Fruit fly (Drosophila melanogaster) whole organism, embryonic: Measurements from ENCODE around the gene chif.
A peak's percentile ranks its signal among the peaks of the same experiment; 100 is the strongest.

Source experiments
- Abd-B ChIP-seq: fragments of 200-800 bp; sonication (Bioruptor generic); optimal IDR thresholded peaks from 2 replicates; lab custom pipeline; 2018; ENCODE audit warnings: missing biosample characterization, mild to moderate bottlenecking, missing genetic modification characterization, moderate library complexity
- BEAF-32 ChIP-seq: fragments of 200-800 bp; sonication (Bioruptor generic); optimal IDR thresholded peaks from 3 replicates; lab custom pipeline; 2017; ENCODE audit warnings: missing biosample characterization, missing genetic modification characterization, mild to moderate bottlenecking, moderate library complexity, missing genetic modification reagents
- BtbVII ChIP-seq: fragments of 200-800 bp; sonication (Bioruptor generic); optimal IDR thresholded peaks from 3 replicates; lab custom pipeline; 2017; ENCODE audit warnings: missing biosample characterization, mild to moderate bottlenecking, missing genetic modification characterization
- Bteb2 ChIP-seq: fragments of 200-800 bp; sonication (Bioruptor generic); optimal IDR thresholded peaks from 2 replicates; lab custom pipeline; 2016; ENCODE audit warnings: missing biosample characterization, missing genetic modification characterization
- CG1024 ChIP-seq: fragments of 200-800 bp; sonication (Bioruptor generic); IDR thresholded peaks from 2 replicates; pipeline ENCODE4 v1.3.6; 2022; ENCODE audit warnings: missing biosample characterization, missing genetic modification characterization
- CG10267 ChIP-seq: fragments of 200-800 bp; sonication (Bioruptor generic); optimal IDR thresholded peaks from 2 replicates; lab custom pipeline; 2018; ENCODE audit warnings: missing biosample characterization, mild to moderate bottlenecking, missing genetic modification characterization, moderate library complexity
- CG10274 ChIP-seq: fragments of 200-800 bp; sonication (Bioruptor generic); optimal IDR thresholded peaks from 3 replicates; lab custom pipeline; 2017; ENCODE audit warnings: missing biosample characterization, mild to moderate bottlenecking, missing genetic modification characterization
- CG12071 ChIP-seq: fragments of 200-800 bp; sonication (Bioruptor generic); optimal IDR thresholded peaks from 3 replicates; lab custom pipeline; 2018; ENCODE audit warnings: missing biosample characterization, mild to moderate bottlenecking, missing genetic modification characterization
- CG13287 ChIP-seq: fragments of 200-800 bp; sonication (Bioruptor generic); IDR thresholded peaks from 2 replicates; pipeline ENCODE4 v1.3.6; 2022; ENCODE audit warnings: missing biosample characterization, missing genetic modification characterization; ENCODE audit not compliant: partially characterized antibody
- CG14441 ChIP-seq: fragments of 200-800 bp; sonication (Bioruptor generic); IDR thresholded peaks from 2 replicates; pipeline ENCODE4 v1.3.6; 2022; ENCODE audit warnings: missing biosample characterization, missing genetic modification characterization
- CG15479 ChIP-seq: fragments of 200-800 bp; sonication (Bioruptor generic); optimal IDR thresholded peaks from 3 replicates; lab custom pipeline; 2019; ENCODE audit warnings: missing biosample characterization, mild to moderate bottlenecking, missing genetic modification characterization, moderate library complexity
- CG15601 ChIP-seq: fragments of 200-800 bp; sonication (Bioruptor generic); optimal IDR thresholded peaks from 3 replicates; lab custom pipeline; 2019; ENCODE audit warnings: missing biosample characterization, mild to moderate bottlenecking, missing genetic modification characterization, moderate library complexity
- CG16813 ChIP-seq: fragments of 200-800 bp; sonication (Bioruptor generic); IDR thresholded peaks from 3 replicates; pipeline ENCODE4 v1.3.6; 2022; ENCODE audit warnings: missing biosample characterization, missing genetic modification characterization; ENCODE audit not compliant: partially characterized antibody
- CG18599 ChIP-seq: fragments of 200-800 bp; sonication (Bioruptor generic); optimal IDR thresholded peaks from 3 replicates; lab custom pipeline; 2017; ENCODE audit warnings: missing biosample characterization, missing genetic modification characterization, mild to moderate bottlenecking, moderate library complexity, missing genetic modification reagents
- CG2199 ChIP-seq: fragments of 200-800 bp; sonication (Bioruptor generic); IDR thresholded peaks from 3 replicates; pipeline ENCODE4 v1.3.6; 2022; ENCODE audit warnings: missing biosample characterization, missing genetic modification characterization
- CG3065 ChIP-seq: fragments of 200-800 bp; sonication (Bioruptor generic); optimal IDR thresholded peaks from 2 replicates; lab custom pipeline; 2016; ENCODE audit warnings: missing biosample characterization, missing genetic modification characterization
- CG3163 ChIP-seq: fragments of 200-800 bp; sonication (Bioruptor generic); optimal IDR thresholded peaks from 3 replicates; lab custom pipeline; 2016; ENCODE audit warnings: missing biosample characterization, missing genetic modification characterization
- CG6654 ChIP-seq: fragments of 200-800 bp; sonication (Bioruptor generic); optimal IDR thresholded peaks from 2 replicates; lab custom pipeline; 2017; ENCODE audit warnings: missing biosample characterization, mild to moderate bottlenecking, missing genetic modification characterization
- CG7839 ChIP-seq: fragments of 200-800 bp; sonication (Bioruptor generic); optimal IDR thresholded peaks from 3 replicates; lab custom pipeline; 2018; ENCODE audit warnings: missing biosample characterization, mild to moderate bottlenecking, missing genetic modification characterization, moderate library complexity
- CrebB ChIP-seq: fragments of 200-800 bp; sonication (Bioruptor generic); optimal IDR thresholded peaks from 3 replicates; lab custom pipeline; 2018; ENCODE audit warnings: missing biosample characterization, mild to moderate bottlenecking, missing genetic modification characterization
- Dek ChIP-seq: fragments of 200-800 bp; sonication (Bioruptor generic); optimal IDR thresholded peaks from 3 replicates; lab custom pipeline; 2019; ENCODE audit warnings: missing biosample characterization, mild to moderate bottlenecking, missing genetic modification characterization, moderate library complexity
- Eip74EF ChIP-seq, 2 experiments: fragments of 200-800 bp in 1 of 2; fragments of >200 bp in 1 of 2; sonication (Bioruptor generic) in 1 of 2; optimal IDR thresholded peaks; 2 replicates each; lab custom pipeline; 2017 to 2019; ENCODE audit warnings: missing biosample characterization in 2 of 2, missing genetic modification characterization in 2 of 2, mild to moderate bottlenecking in 1 of 2, moderate library complexity in 1 of 2
- Hmx ChIP-seq: fragments of 200-800 bp; sonication (Bioruptor generic); optimal IDR thresholded peaks from 2 replicates; lab custom pipeline; 2016; ENCODE audit warnings: missing biosample characterization, missing genetic modification characterization
- Kr ChIP-seq: fragments of 200-800 bp; sonication (Bioruptor generic); optimal IDR thresholded peaks from 2 replicates; lab custom pipeline; 2017; ENCODE audit warnings: missing biosample characterization, mild to moderate bottlenecking, missing genetic modification characterization
- Oli ChIP-seq: fragments of 200-800 bp; sonication (Bioruptor generic); optimal IDR thresholded peaks from 2 replicates; lab custom pipeline; 2018; ENCODE audit warnings: missing biosample characterization, mild to moderate bottlenecking, missing genetic modification characterization, moderate library complexity
- al ChIP-seq: fragments of 200-800 bp; sonication (Bioruptor generic); IDR thresholded peaks from 2 replicates; pipeline ENCODE4 v1.3.6; 2022; ENCODE audit warnings: missing biosample characterization, missing genetic modification characterization
- br ChIP-seq: fragments of >200 bp; optimal IDR thresholded peaks from 2 replicates; lab custom pipeline; 2017
- caup ChIP-seq: fragments of 200-800 bp; sonication (Bioruptor generic); optimal IDR thresholded peaks from 3 replicates; lab custom pipeline; 2017; ENCODE audit warnings: missing biosample characterization, mild to moderate bottlenecking, missing genetic modification characterization, moderate library complexity; ENCODE audit not compliant: severe bottlenecking
- crc ChIP-seq: fragments of 200-800 bp; sonication (Bioruptor generic); optimal IDR thresholded peaks from 2 replicates; lab custom pipeline; 2016; ENCODE audit warnings: missing biosample characterization, missing genetic modification characterization
- croc ChIP-seq: fragments of 200-800 bp; sonication (Bioruptor generic); conservative IDR thresholded peaks from 3 replicates; pipeline ENCODE4 v1.3.6; 2022; ENCODE audit warnings: missing biosample characterization, missing genetic modification characterization
- dan ChIP-seq: fragments of 200-800 bp; sonication (Bioruptor generic); IDR thresholded peaks from 2 replicates; pipeline ENCODE4 v1.3.6; 2022; ENCODE audit warnings: missing biosample characterization, missing genetic modification characterization
- ftz-f1 ChIP-seq: fragments of 200-800 bp; sonication (Bioruptor generic); optimal IDR thresholded peaks from 2 replicates; lab custom pipeline; 2016; ENCODE audit warnings: missing biosample characterization, missing genetic modification characterization
- gem ChIP-seq: fragments of 200-800 bp; sonication (Bioruptor generic); optimal IDR thresholded peaks from 2 replicates; lab custom pipeline; 2019; ENCODE audit warnings: missing biosample characterization, mild to moderate bottlenecking, missing genetic modification characterization, moderate library complexity
- gt ChIP-seq: fragments of 200-800 bp; sonication (Bioruptor generic); IDR thresholded peaks from 2 replicates; pipeline ENCODE4 v1.3.6; 2022; ENCODE audit warnings: missing biosample characterization, missing genetic modification characterization
- ken ChIP-seq: fragments of 200-800 bp; sonication (Bioruptor generic); IDR thresholded peaks from 3 replicates; pipeline ENCODE4 v1.3.6; 2022; ENCODE audit warnings: missing biosample characterization, missing genetic modification characterization
- nmo ChIP-seq: fragments of 200-800 bp; sonication (Bioruptor generic); optimal IDR thresholded peaks from 2 replicates; lab custom pipeline; 2018; ENCODE audit warnings: missing biosample characterization, mild to moderate bottlenecking, missing genetic modification characterization, moderate library complexity
- odd ChIP-seq: fragments of 200-800 bp; sonication (Bioruptor generic); optimal IDR thresholded peaks from 2 replicates; lab custom pipeline; 2017; ENCODE audit warnings: missing biosample characterization, mild to moderate bottlenecking, missing genetic modification characterization
- psq ChIP-seq: fragments of 200-800 bp; sonication (Bioruptor generic); optimal IDR thresholded peaks from 2 replicates; lab custom pipeline; 2017; ENCODE audit warnings: missing biosample characterization, missing genetic modification characterization
- pzg ChIP-seq: fragments of 200-800 bp; sonication (Bioruptor generic); optimal IDR thresholded peaks from 3 replicates; lab custom pipeline; 2018; ENCODE audit warnings: missing biosample characterization, mild to moderate bottlenecking, missing genetic modification characterization, moderate library complexity
- schlank ChIP-seq: fragments of 200-800 bp; sonication (Bioruptor generic); optimal IDR thresholded peaks from 2 replicates; lab custom pipeline; 2018; ENCODE audit warnings: missing biosample characterization, mild to moderate bottlenecking, missing genetic modification characterization
- tgo ChIP-seq: fragments of 200-800 bp; sonication (Bioruptor generic); IDR thresholded peaks from 3 replicates; pipeline ENCODE4 v1.3.6; 2022; ENCODE audit warnings: missing biosample characterization, missing genetic modification characterization
- tna ChIP-seq: fragments of 200-800 bp; sonication (Bioruptor generic); IDR thresholded peaks from 2 replicates; pipeline ENCODE4 v1.3.6; 2022; ENCODE audit warnings: missing biosample characterization, missing genetic modification characterization; ENCODE audit not compliant: partially characterized antibody
- toy ChIP-seq: fragments of 200-800 bp; sonication (Bioruptor generic); IDR thresholded peaks from 2 replicates; pipeline ENCODE4 v1.3.6; 2022; ENCODE audit warnings: missing biosample characterization, missing genetic modification characterization
- trem ChIP-seq: fragments of 200-800 bp; optimal IDR thresholded peaks from 3 replicates; lab custom pipeline; 2019; ENCODE audit warnings: missing biosample characterization, mild to moderate bottlenecking, missing genetic modification characterization, moderate library complexity
- ttk ChIP-seq: fragments of 200-800 bp; sonication (Bioruptor generic); IDR thresholded peaks from 2 replicates; pipeline ENCODE4 v2.1.2; 2022; ENCODE audit warnings: missing biosample characterization, missing genetic modification characterization
- tx ChIP-seq: fragments of 200-800 bp; sonication (Bioruptor generic); optimal IDR thresholded peaks from 2 replicates; lab custom pipeline; 2016; ENCODE audit warnings: missing biosample characterization, missing genetic modification characterization
- unc-4 ChIP-seq: fragments of 200-800 bp; sonication (Bioruptor generic); IDR thresholded peaks from 2 replicates; pipeline ENCODE4 v1.3.6; 2022; ENCODE audit warnings: missing biosample characterization, missing genetic modification characterization; ENCODE audit not compliant: partially characterized antibody
- yki ChIP-seq: fragments of >200 bp; optimal IDR thresholded peaks from 3 replicates; lab custom pipeline; 2018
- z ChIP-seq: fragments of 200-800 bp; sonication (Bioruptor generic); IDR thresholded peaks from 3 replicates; pipeline ENCODE4 v1.3.6; 2022; ENCODE audit warnings: missing biosample characterization, missing genetic modification characterization
- zen ChIP-seq: fragments of 200-800 bp; sonication (Bioruptor generic); optimal IDR thresholded peaks from 3 replicates; lab custom pipeline; 2018; ENCODE audit warnings: missing biosample characterization, mild to moderate bottlenecking, missing genetic modification characterization, moderate library complexity

chif gene

dm6 chr2L:16356249-16357025 lies 4.0 kb upstream of the chif start, which contains the start of gene CaBP1 (continued):
- TF ChIP-seq CG16813 (GFP tag; lab: Robert Waterston, UW) (peak; percentile 95), CG3065 (GFP tag; lab: Kevin White, UChicago) (no peak), CG15601 (peak; percentile 21), yki (lab: Kevin White, UChicago) (no peak), gt (GFP tag; lab: Robert Waterston, UW) (no peak), BtbVII (GFP tag; lab: Kevin White, UChicago) (no peak), psq (no peak), CG2199 (GFP tag; lab: Robert Waterston, UW) (no peak), toy (GFP tag; lab: Robert Waterston, UW) (no peak), CG10274 (GFP tag; lab: Kevin White, UChicago) (no peak), Abd-B (GFP tag; lab: Kevin White, UChicago) (peak; percentile 36), Dek (tag; lab: Kevin White, UChicago) (no peak), z (no peak), nmo (GFP tag; lab: Kevin White, UChicago) (peak; percentile 52), CG6654 (GFP tag; lab: Kevin White, UChicago) (no peak), ken (GFP tag; lab: Robert Waterston, UW) (no peak), CG10267 (peak; percentile 87), unc-4 (GFP tag; lab: Robert Waterston, UW) (peak; percentile 98), croc (GFP tag; lab: Robert Waterston, UW) (no peak), trem (tag; lab: Kevin White, UChicago) (peak; percentile 64), br (lab: Kevin White, UChicago) (no peak), caup (no peak), Kr (GFP tag; lab: Kevin White, UChicago) (no peak), ftz-f1 (GFP tag; lab: Kevin White, UChicago) (no peak), tx (GFP tag; lab: Kevin White, UChicago) (no peak), CG15479 (GFP tag; lab: Kevin White, UChicago) (no peak), tna (GFP tag; lab: Robert Waterston, UW) (peak; percentile 87), CG12071 (no peak), ttk (GFP tag; lab: Robert Waterston, UW) (no peak), Bteb2 (GFP tag; lab: Kevin White, UChicago) (no peak), zen (tag; lab: Kevin White, UChicago) (no peak), odd (GFP tag; lab: Kevin White, UChicago) (no peak), gem (tag; lab: Kevin White, UChicago) (no peak), Oli (no peak), CG14441 (GFP tag; lab: Robert Waterston, UW) (no peak), pzg (GFP tag; lab: Kevin White, UChicago) (peak; percentile 63), CG1024 (no peak), CG18599 (no peak), Hmx (no peak), CG13287 (GFP tag; lab: Robert Waterston, UW) (peak; percentile 99), crc (no peak), CG3163 (no peak), tgo (GFP tag; lab: Robert Waterston, UW) (no peak), CG7839 (tag; lab: Kevin White, UChicago) (no peak), Eip74EF (GFP tag; optimal IDR thresholded peaks at IDR 0.05; lab: Kevin White, UChicago) (no peak), CrebB (tag; lab: Kevin White, UChicago) (no peak), al (GFP tag; lab: Robert Waterston, UW) (no peak), dan (GFP tag; lab: Robert Waterston, UW) (no peak), BEAF-32 (peak; percentile 94), schlank (no peak)
